Fruit fly (Drosophila melanogaster): ENCODE data around the gene Poxm.

Poxm gene

DNA sequence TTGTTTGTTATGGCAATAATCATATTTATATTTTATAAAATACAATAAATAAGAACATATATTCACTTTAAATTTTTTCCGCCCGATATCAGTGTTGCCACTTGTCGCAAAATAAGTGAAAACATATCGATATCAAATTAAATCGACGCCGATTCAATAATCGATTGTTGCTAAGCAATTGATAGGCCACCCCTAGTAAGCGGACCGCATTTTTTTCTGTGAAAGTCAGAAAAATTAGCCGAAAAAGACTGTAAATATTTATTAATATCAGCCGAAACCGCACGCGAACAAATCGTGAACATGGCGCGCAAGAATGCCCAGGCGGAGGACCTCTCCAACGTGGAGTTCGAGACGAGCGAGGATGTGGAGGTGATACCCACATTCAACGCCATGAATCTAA lies 20.6 kb downstream of the Poxm start, which contains the start of gene CG7483:
CG7483 (plus strand) TSS at position 171 of the 400 bp plus-strand sequence.
- TF ChIP-seq Myb (GFP tag; optimal IDR thresholded peaks at IDR 0.05) (peak; percentile 4), insv (GFP tag; optimal IDR thresholded peaks at IDR 0.05) (peak in 1 of 2 experiments; percentile 30), pzg (GFP tag; optimal IDR thresholded peaks at IDR 0.05) (peak; percentile 76), Dref (GFP tag; IDR thresholded peaks at IDR 0.05) (peak; percentile 97), ci (GFP tag; IDR thresholded peaks at IDR 0.05) (0 out of 3 replicates have a peak, but pooled peaks have one; percentile 20), pan (optimal IDR thresholded peaks at IDR 0.05) (no peak), pan (GFP tag; optimal IDR thresholded peaks at IDR 0.05 in 1 of 2, IDR thresholded peaks at IDR 0.05 in 1 of 2) (peak in 1 of 2 experiments; percentile 5), CG31441 (GFP tag; IDR thresholded peaks at IDR 0.05) (0 out of 2 replicates have a peak, but pooled peaks have one; percentile 18), tll (GFP tag; optimal IDR thresholded peaks at IDR 0.05) (peak in 1 of 2 experiments; percentile 18), Stat92E (GFP tag; optimal IDR thresholded peaks at IDR 0.05) (peak in 1 of 3 experiments; percentile 43), CG11696 (GFP tag; IDR thresholded peaks at IDR 0.05) (no peak), Dp (GFP tag; optimal IDR thresholded peaks at IDR 0.05) (peak; percentile 96), ssp (GFP tag; IDR thresholded peaks at IDR 0.05) (no peak), repo (GFP tag; optimal IDR thresholded peaks at IDR 0.05) (no peak), hb (GFP tag; IDR thresholded peaks at IDR 0.05; ENCODE audit: partially characterized antibody) (peak; percentile 61; the same call in 1 of the 3 replicates), lbe (GFP tag; optimal IDR thresholded peaks at IDR 0.05) (peak; percentile 34), ato (GFP tag; IDR thresholded peaks at IDR 0.05; ENCODE audit: partially characterized antibody) (peak; percentile 90), CG15601 (tag; optimal IDR thresholded peaks at IDR 0.05) (peak; percentile 46), CG2129 (GFP tag; IDR thresholded peaks at IDR 0.05; ENCODE audit: partially characterized antibody) (peak; percentile 66), CG13287 (GFP tag; IDR thresholded peaks at IDR 0.05; ENCODE audit: partially characterized antibody) (peak; percentile 95), CG6765 (GFP tag; optimal IDR thresholded peaks at IDR 0.05) (no peak), Med (GFP tag) (peak; percentile 64), CG2712 (tag; optimal IDR thresholded peaks at IDR 0.05) (peak; percentile 22), YL-1 (GFP tag; optimal IDR thresholded peaks at IDR 0.05) (peak; percentile 75), crc (GFP tag; optimal IDR thresholded peaks at IDR 0.05) (no peak), chinmo (GFP tag; IDR thresholded peaks at IDR 0.05; ENCODE audit: partially characterized antibody) (peak; percentile 77; the same call in 3 of the 4 replicates), CG7963 (GFP tag; IDR thresholded peaks at IDR 0.05; ENCODE audit: partially characterized antibody) (peak; percentile 71), tna (GFP tag; IDR thresholded peaks at IDR 0.05; ENCODE audit: partially characterized antibody) (peak; percentile 65), CTCF (GFP tag; optimal IDR thresholded peaks at IDR 0.05) (no peak), CG6791 (GFP tag; IDR thresholded peaks at IDR 0.05; ENCODE audit: partially characterized antibody) (peak; percentile 90), Fer2 (tag; optimal IDR thresholded peaks at IDR 0.05) (no peak), CG4360 (GFP tag; IDR thresholded peaks at IDR 0.05) (no peak), CG33557 (GFP tag; optimal IDR thresholded peaks at IDR 0.05) (peak; percentile 7), Sin3A (optimal IDR thresholded peaks at IDR 0.05) (peak; percentile 34), CG3995 (GFP tag; optimal IDR thresholded peaks at IDR 0.05) (peak; percentile 15), phol (tag; optimal IDR thresholded peaks at IDR 0.05) (peak; percentile 22), sens (GFP tag) (peak; percentile 60), Hmx (GFP tag; optimal IDR thresholded peaks at IDR 0.05) (no peak), sd (tag; optimal IDR thresholded peaks at IDR 0.05) (peak; percentile 56), knrl (GFP tag; IDR thresholded peaks at IDR 0.05; ENCODE audit: partially characterized antibody) (peak; percentile 78), stwl (tag; optimal IDR thresholded peaks at IDR 0.05) (peak; percentile 30), CG4617 (GFP tag; optimal IDR thresholded peaks at IDR 0.05; ENCODE audit: borderline replicate concordance) (peak; percentile 46), Dll (GFP tag; IDR thresholded peaks at IDR 0.05; ENCODE audit: partially characterized antibody) (peak; percentile 89), Sry-δ (GFP tag; optimal IDR thresholded peaks at IDR 0.05) (peak; percentile 87), Ets97D (GFP tag; optimal IDR thresholded peaks at IDR 0.05) (peak; percentile 20), zen2 (GFP tag; IDR thresholded peaks at IDR 0.05; ENCODE audit: partially characterized antibody) (peak; percentile 75; the same call in 2 of the 3 replicates), MBD-R2 (GFP tag; IDR thresholded peaks at IDR 0.05) (peak; percentile 62), vnd (GFP tag; IDR thresholded peaks at IDR 0.05; ENCODE audit: partially characterized antibody) (peak; percentile 75), Doc3 (GFP tag; IDR thresholded peaks at IDR 0.05; ENCODE audit: partially characterized antibody) (peak; percentile 77)
